Fruit fly (Drosophila melanogaster) S2 (cell line): ENCODE measurements around the gene Spn75F.

Experiments
- CG8478 ChIP-seq: fragments of >200 bp; optimal IDR thresholded peaks from 2 replicates; lab custom pipeline; 2018
- CTCF ChIP-seq, 2 experiments: fragments of >200 bp; optimal IDR thresholded peaks; 2 replicates each; lab custom pipeline; 2018

- TF ChIP-seq CG8478 (lab: Kevin White, UChicago), result no peak
- TF ChIP-seq CTCF (optimal IDR thresholded peaks at IDR 0.05; lab: Kevin White, UChicago), result no peak
These were observed 38.3 kb upstream of the Spn75F start for dm6 chr3L:19167668-19168354.
